Fruit fly (Drosophila melanogaster) whole organism, embryonic: Measurements from ENCODE around the gene CG31792.

Experiments used
- Atf-2 ChIP-seq: fragments of 200-800 bp; sonication (Bioruptor generic); optimal IDR thresholded peaks from 2 replicates; lab custom pipeline; 2016; ENCODE audit warnings: missing biosample characterization, missing genetic modification characterization
- CG12071 ChIP-seq: fragments of 200-800 bp; sonication (Bioruptor generic); optimal IDR thresholded peaks from 3 replicates; lab custom pipeline; 2018; ENCODE audit warnings: missing biosample characterization, mild to moderate bottlenecking, missing genetic modification characterization
- CG13123 ChIP-seq: fragments of 200-800 bp; sonication (Bioruptor generic); optimal IDR thresholded peaks from 2 replicates; lab custom pipeline; 2016; ENCODE audit warnings: missing biosample characterization, missing genetic modification characterization
- CG13287 ChIP-seq: fragments of 200-800 bp; sonication (Bioruptor generic); IDR thresholded peaks from 2 replicates; pipeline ENCODE4 v1.3.6; 2022; ENCODE audit warnings: missing biosample characterization, missing genetic modification characterization; ENCODE audit not compliant: partially characterized antibody
- CG14860 ChIP-seq: fragments of 200-800 bp; sonication (Bioruptor generic); IDR thresholded peaks from 3 replicates; pipeline ENCODE4 v1.3.6; 2022; ENCODE audit warnings: missing biosample characterization, missing genetic modification characterization; ENCODE audit not compliant: partially characterized antibody
- CG15479 ChIP-seq: fragments of 200-800 bp; sonication (Bioruptor generic); optimal IDR thresholded peaks from 3 replicates; lab custom pipeline; 2019; ENCODE audit warnings: missing biosample characterization, mild to moderate bottlenecking, missing genetic modification characterization, moderate library complexity
- CG1602 ChIP-seq: fragments of 200-800 bp; sonication (Bioruptor generic); optimal IDR thresholded peaks from 3 replicates; lab custom pipeline; 2016; ENCODE audit warnings: missing biosample characterization, missing genetic modification characterization
- CG18476 ChIP-seq: fragments of 200-800 bp; sonication (Bioruptor generic); optimal IDR thresholded peaks from 2 replicates; lab custom pipeline; 2016; ENCODE audit warnings: missing biosample characterization, mild to moderate bottlenecking, missing genetic modification characterization
- CG2678 ChIP-seq: fragments of 200-800 bp; sonication (Bioruptor generic); optimal IDR thresholded peaks from 3 replicates; lab custom pipeline; 2019; ENCODE audit warnings: missing biosample characterization, mild to moderate bottlenecking, missing genetic modification characterization, moderate library complexity
- CG30431 ChIP-seq: fragments of 200-800 bp; sonication (Bioruptor generic); optimal IDR thresholded peaks from 2 replicates; lab custom pipeline; 2017; ENCODE audit warnings: missing biosample characterization, missing genetic modification characterization
- CG32772 ChIP-seq: fragments of 200-800 bp; sonication (Bioruptor generic); IDR thresholded peaks from 2 replicates; pipeline ENCODE4 v1.3.6; 2022; ENCODE audit warnings: missing biosample characterization, missing genetic modification characterization
- CG33213 ChIP-seq: fragments of 200-800 bp; sonication (Bioruptor generic); optimal IDR thresholded peaks from 3 replicates; lab custom pipeline; 2016; ENCODE audit warnings: missing biosample characterization, missing genetic modification characterization
- CG33557 ChIP-seq: fragments of 200-800 bp; sonication (Bioruptor generic); optimal IDR thresholded peaks from 2 replicates; lab custom pipeline; 2019; ENCODE audit warnings: missing biosample characterization, mild to moderate bottlenecking, missing genetic modification characterization, moderate library complexity
- CG4404 ChIP-seq: fragments of 200-800 bp; sonication (Bioruptor generic); IDR thresholded peaks from 2 replicates; pipeline ENCODE4 v1.3.6; 2022; ENCODE audit warnings: missing biosample characterization, missing genetic modification characterization
- CG5180 ChIP-seq: fragments of 200-800 bp; sonication (Bioruptor generic); optimal IDR thresholded peaks from 3 replicates; lab custom pipeline; 2017; ENCODE audit warnings: missing biosample characterization, missing genetic modification characterization, mild to moderate bottlenecking, moderate library complexity, missing genetic modification reagents
- CG6254 ChIP-seq: fragments of 200-800 bp; sonication (Bioruptor generic); optimal IDR thresholded peaks from 3 replicates; lab custom pipeline; 2017; ENCODE audit warnings: mild to moderate bottlenecking, missing biosample characterization, missing genetic modification reagents, missing genetic modification characterization
- CG7271 ChIP-seq: fragments of 200-800 bp; sonication (Bioruptor generic); optimal IDR thresholded peaks from 2 replicates; lab custom pipeline; 2018; ENCODE audit warnings: missing biosample characterization, mild to moderate bottlenecking, missing genetic modification characterization, moderate library complexity
- CG7963 ChIP-seq: fragments of 200-800 bp; sonication (Bioruptor generic); IDR thresholded peaks from 3 replicates; pipeline ENCODE4 v1.3.6; 2022; ENCODE audit warnings: missing biosample characterization, missing genetic modification characterization; ENCODE audit not compliant: partially characterized antibody
- CTCF ChIP-seq: fragments of 200-800 bp; sonication (Bioruptor generic); optimal IDR thresholded peaks from 2 replicates; lab custom pipeline; 2017; ENCODE audit warnings: missing biosample characterization, mild to moderate bottlenecking, missing genetic modification characterization, moderate library complexity
- Chrac-16 ChIP-seq: fragments of 200-800 bp; sonication (Bioruptor generic); optimal IDR thresholded peaks from 3 replicates; lab custom pipeline; 2016; ENCODE audit warnings: missing biosample characterization, missing genetic modification characterization
- Dfd ChIP-seq, 2 experiments: fragments of >200 bp; optimal IDR thresholded peaks; 2 replicates each; lab custom pipeline; 2017; ENCODE audit warnings: missing biosample characterization in 2 of 2, missing genetic modification characterization in 2 of 2
- Eip74EF ChIP-seq, 2 experiments: fragments of 200-800 bp in 1 of 2; fragments of >200 bp in 1 of 2; sonication (Bioruptor generic) in 1 of 2; optimal IDR thresholded peaks; 2 replicates each; lab custom pipeline; 2017 to 2019; ENCODE audit warnings: missing biosample characterization in 2 of 2, missing genetic modification characterization in 2 of 2, mild to moderate bottlenecking in 1 of 2, moderate library complexity in 1 of 2
- Elba2 ChIP-seq: fragments of 200-800 bp; sonication (Bioruptor generic); optimal IDR thresholded peaks from 3 replicates; lab custom pipeline; 2016; ENCODE audit warnings: missing biosample characterization, missing genetic modification characterization
- Gsc ChIP-seq: fragments of 200-800 bp; sonication (Bioruptor generic); IDR thresholded peaks from 2 replicates; pipeline ENCODE4 v1.3.6; 2022; ENCODE audit warnings: missing biosample characterization, missing genetic modification characterization
- HmgZ ChIP-seq: fragments of 200-800 bp; sonication (Bioruptor generic); optimal IDR thresholded peaks from 2 replicates; lab custom pipeline; 2018; ENCODE audit warnings: missing biosample characterization, mild to moderate bottlenecking, missing genetic modification characterization
- Hr39 ChIP-seq: fragments of >200 bp; optimal IDR thresholded peaks from 2 replicates; lab custom pipeline; 2017
- Meics ChIP-seq: fragments of 200-800 bp; sonication (Bioruptor generic); optimal IDR thresholded peaks from 2 replicates; lab custom pipeline; 2017; ENCODE audit warnings: missing biosample characterization, mild to moderate bottlenecking, missing genetic modification characterization
- Mrtf ChIP-seq: fragments of 200-800 bp; sonication (Bioruptor generic); IDR thresholded peaks from 3 replicates; pipeline ENCODE4 v1.3.6; 2022; ENCODE audit warnings: missing biosample characterization, missing genetic modification characterization
- Ravus ChIP-seq: fragments of 200-800 bp; sonication (Bioruptor generic); IDR thresholded peaks from 2 replicates; pipeline ENCODE4 v1.3.6; 2022; ENCODE audit warnings: missing biosample characterization, missing genetic modification characterization
- Spps ChIP-seq: fragments of 200-800 bp; sonication (Bioruptor generic); optimal IDR thresholded peaks from 2 replicates; lab custom pipeline; 2018; ENCODE audit warnings: missing biosample characterization, mild to moderate bottlenecking, missing genetic modification characterization
- Ssrp ChIP-seq: fragments of 200-800 bp; sonication (Bioruptor generic); optimal IDR thresholded peaks from 2 replicates; lab custom pipeline; 2018; ENCODE audit warnings: missing biosample characterization, mild to moderate bottlenecking, missing genetic modification characterization, moderate library complexity
- ac ChIP-seq: fragments of 200-800 bp; sonication (Bioruptor generic); optimal IDR thresholded peaks from 3 replicates; lab custom pipeline; 2017; ENCODE audit warnings: missing biosample characterization, mild to moderate bottlenecking, missing genetic modification characterization
- az2 ChIP-seq: fragments of 200-800 bp; sonication (Bioruptor generic); optimal IDR thresholded peaks from 3 replicates; lab custom pipeline; 2016; ENCODE audit warnings: missing biosample characterization, missing genetic modification characterization
- cato ChIP-seq: fragments of 200-800 bp; sonication (Bioruptor generic); optimal IDR thresholded peaks from 2 replicates; lab custom pipeline; 2016; ENCODE audit warnings: missing biosample characterization, missing genetic modification characterization, borderline replicate concordance
- chn ChIP-seq: fragments of 200-800 bp; sonication (Bioruptor generic); optimal IDR thresholded peaks from 2 replicates; lab custom pipeline; 2016; ENCODE audit warnings: missing biosample characterization, missing genetic modification characterization
- gfzf ChIP-seq: fragments of 200-800 bp; sonication (Bioruptor generic); optimal IDR thresholded peaks from 2 replicates; lab custom pipeline; 2016; ENCODE audit warnings: missing biosample characterization, mild to moderate bottlenecking, missing genetic modification characterization, moderate library complexity
- grn ChIP-seq: fragments of 200-800 bp; sonication (Bioruptor generic); optimal IDR thresholded peaks from 3 replicates; lab custom pipeline; 2017; ENCODE audit warnings: missing biosample characterization, missing genetic modification characterization
- jumu ChIP-seq: fragments of 200-800 bp; sonication (Bioruptor generic); optimal IDR thresholded peaks from 3 replicates; lab custom pipeline; 2016; ENCODE audit warnings: missing biosample characterization, missing genetic modification characterization
- ken ChIP-seq: fragments of 200-800 bp; sonication (Bioruptor generic); IDR thresholded peaks from 3 replicates; pipeline ENCODE4 v1.3.6; 2022; ENCODE audit warnings: missing biosample characterization, missing genetic modification characterization
- kni ChIP-seq: fragments of 200-800 bp; sonication (Bioruptor generic); optimal IDR thresholded peaks from 3 replicates; lab custom pipeline; 2017; ENCODE audit warnings: mild to moderate bottlenecking, missing biosample characterization, missing genetic modification reagents, missing genetic modification characterization
- lbe ChIP-seq: fragments of 200-800 bp; sonication (Bioruptor generic); optimal IDR thresholded peaks from 2 replicates; lab custom pipeline; 2016; ENCODE audit warnings: missing biosample characterization, mild to moderate bottlenecking, missing genetic modification characterization
- lov ChIP-seq, 2 experiments: fragments of 200-800 bp in 1 of 2; fragments of >200 bp in 1 of 2; sonication (Bioruptor generic) in 1 of 2; IDR thresholded peaks in 1 of 2; optimal IDR thresholded peaks in 1 of 2; 2 replicates in 1 of 2; 3 replicates in 1 of 2; pipeline versions ENCODE4 v1.3.6 to Lab custom; 2017 to 2022; ENCODE audit warnings: missing biosample characterization in 1 of 2, missing genetic modification characterization in 1 of 2
- mld ChIP-seq: fragments of 200-800 bp; sonication (Bioruptor generic); IDR thresholded peaks from 3 replicates; pipeline ENCODE4 v1.3.6; 2022; ENCODE audit warnings: missing biosample characterization, missing genetic modification characterization; ENCODE audit not compliant: partially characterized antibody
- nerfin-1 ChIP-seq: fragments of 200-800 bp; sonication (Bioruptor generic); optimal IDR thresholded peaks from 3 replicates; lab custom pipeline; 2019; ENCODE audit warnings: missing biosample characterization, mild to moderate bottlenecking, missing genetic modification characterization, moderate library complexity
- otp ChIP-seq: fragments of 200-800 bp; sonication (Bioruptor generic); IDR thresholded peaks from 3 replicates; pipeline ENCODE4, ENCODE4 v1.3.6; 2022; ENCODE audit warnings: missing biosample characterization, missing genetic modification characterization
- sisA ChIP-seq: fragments of 200-800 bp; sonication (Bioruptor generic); IDR thresholded peaks from 2 replicates; pipeline ENCODE4 v1.3.6; 2022; ENCODE audit warnings: missing biosample characterization, missing genetic modification characterization
- trem ChIP-seq: fragments of 200-800 bp; optimal IDR thresholded peaks from 3 replicates; lab custom pipeline; 2019; ENCODE audit warnings: missing biosample characterization, mild to moderate bottlenecking, missing genetic modification characterization, moderate library complexity
- ttk ChIP-seq: fragments of 200-800 bp; sonication (Bioruptor generic); IDR thresholded peaks from 2 replicates; pipeline ENCODE4 v2.1.2; 2022; ENCODE audit warnings: missing biosample characterization, missing genetic modification characterization
- vnd ChIP-seq: fragments of 200-800 bp; sonication (Bioruptor generic); IDR thresholded peaks from 3 replicates; pipeline ENCODE4 v1.3.6; 2022; ENCODE audit warnings: missing biosample characterization, missing genetic modification characterization; ENCODE audit not compliant: partially characterized antibody
- zfh1 ChIP-seq: fragments of 200-800 bp; sonication (Bioruptor generic); IDR thresholded peaks from 3 replicates; pipeline ENCODE4 v1.3.6; 2022; ENCODE audit warnings: missing biosample characterization, missing genetic modification characterization

Gene CG31792

DNA sequence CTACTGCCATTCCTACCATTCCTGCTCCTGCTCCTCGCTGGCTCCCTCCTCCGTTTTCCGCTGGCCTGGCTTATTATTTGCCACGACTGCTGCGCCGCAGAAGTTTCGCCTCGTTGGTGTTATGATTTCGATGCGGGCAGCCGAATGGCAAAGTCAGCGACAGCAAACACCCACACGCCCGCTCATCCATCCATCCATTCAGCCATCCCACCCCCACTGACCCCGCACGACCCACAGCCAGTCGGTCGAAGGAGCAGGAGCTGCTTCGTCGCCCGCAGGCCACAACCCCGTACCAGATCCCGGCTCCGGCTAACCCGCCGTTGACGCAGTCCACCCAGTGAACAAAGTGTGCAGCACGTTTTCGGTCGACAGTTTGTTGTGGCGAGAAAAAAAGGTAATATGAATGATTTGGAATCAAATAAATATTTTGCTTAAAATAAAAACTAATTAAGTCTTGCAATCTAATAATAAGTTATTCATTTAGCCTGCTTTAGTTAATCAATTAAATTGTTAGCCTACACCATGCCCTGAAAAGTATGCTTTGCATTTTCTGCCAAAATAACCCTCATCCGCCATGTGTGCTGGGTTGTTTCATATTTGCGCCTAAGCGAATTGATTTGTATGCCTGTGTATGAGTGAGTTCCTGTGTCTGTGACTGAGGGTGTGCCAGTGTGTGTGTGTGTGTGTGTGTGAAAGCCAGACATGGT lies 29.4 kb downstream of the CG31792 start (continued):
- TF ChIP-seq otp (GFP tag; lab: Robert Waterston, UW) (no peak), CG4404 (GFP tag; lab: Robert Waterston, UW) (peak; percentile 32; the same call in 1 of the 2 replicates), ken (GFP tag; lab: Robert Waterston, UW) (0 out of 3 replicates have a peak, but pooled peaks have one; percentile 16), Spps (tag; lab: Kevin White, UChicago) (no peak), Ravus (no peak), CG7271 (tag; lab: Kevin White, UChicago) (no peak), Elba2 (GFP tag; lab: Kevin White, UChicago) (no peak), CG1602 (GFP tag; lab: Kevin White, UChicago) (no peak), kni (no peak), Chrac-16 (peak; percentile 23), CTCF (GFP tag; lab: Kevin White, UChicago) (no peak), ac (no peak), CG15479 (no peak), Hr39 (lab: Kevin White, UChicago) (no peak), CG14860 (no peak), CG13123 (GFP tag; lab: Kevin White, UChicago) (no peak), CG2678 (tag; lab: Kevin White, UChicago) (peak; percentile 86), CG7963 (GFP tag; lab: Robert Waterston, UW) (no peak), CG33213 (GFP tag; lab: Kevin White, UChicago) (no peak), CG13287 (GFP tag; lab: Robert Waterston, UW) (no peak), jumu (GFP tag; lab: Kevin White, UChicago) (no peak), Meics (peak; percentile 77), lov (optimal IDR thresholded peaks at IDR 0.05; lab: Kevin White, UChicago) (no peak), lov (GFP tag; IDR thresholded peaks at IDR 0.05; lab: Robert Waterston, UW) (no peak), Dfd (GFP tag; optimal IDR thresholded peaks at IDR 0.05; lab: Kevin White, UChicago) (no peak), trem (tag; lab: Kevin White, UChicago) (no peak), Gsc (no peak), CG32772 (GFP tag; lab: Robert Waterston, UW) (no peak), zfh1 (GFP tag; lab: Robert Waterston, UW) (no peak), chn (GFP tag; lab: Kevin White, UChicago) (no peak), cato (GFP tag; lab: Kevin White, UChicago) (no peak), CG6254 (GFP tag; lab: Kevin White, UChicago) (no peak), az2 (GFP tag; lab: Kevin White, UChicago) (no peak), CG33557 (no peak), HmgZ (peak; percentile 51), Eip74EF (GFP tag; optimal IDR thresholded peaks at IDR 0.05; lab: Kevin White, UChicago) (peak in 1 of 2 experiments; percentile 28), nerfin-1 (tag; lab: Kevin White, UChicago) (peak; percentile 14), Ssrp (no peak), mld (GFP tag; lab: Robert Waterston, UW) (no peak), vnd (GFP tag; lab: Robert Waterston, UW) (no peak), gfzf (GFP tag; lab: Kevin White, UChicago) (no peak), CG12071 (GFP tag; lab: Kevin White, UChicago) (peak; percentile 25), grn (GFP tag; lab: Kevin White, UChicago) (no peak), CG5180 (peak; percentile 56), Mrtf (GFP tag; lab: Robert Waterston, UW) (no peak), Atf-2 (GFP tag; lab: Kevin White, UChicago) (no peak), CG30431 (GFP tag; lab: Kevin White, UChicago) (no peak), lbe (GFP tag; lab: Kevin White, UChicago) (no peak), ttk (GFP tag; lab: Robert Waterston, UW) (no peak), CG18476 (GFP tag; lab: Kevin White, UChicago) (peak; percentile 0), sisA (GFP tag; lab: Robert Waterston, UW) (no peak)
